Worm (Caenorhabditis elegans): Measurements from ENCODE around the gene srx-133.

Gene srx-133

ce11 chrV:13893583-13893982, 45.1 kb downstream of the srx-133 start:
- TF ChIP-seq unc-130 (GFP tag; optimal IDR thresholded peaks at IDR 0.05), result no peak
- no peak for TF ChIP-seq aly-2 (tag; optimal IDR thresholded peaks at IDR 0.05)
- peak; percentile 53 for TF ChIP-seq dve-1 (tag; optimal IDR thresholded peaks at IDR 0.05; ENCODE audit: insufficient read depth)
- TF ChIP-seq lim-7 (GFP tag; IDR thresholded peaks at IDR 0.05), result no peak
- TF ChIP-seq nhr-6 (tag; optimal IDR thresholded peaks at IDR 0.05), result peak; percentile 12
- peak; percentile 75 for TF ChIP-seq aha-1 (tag)
- TF ChIP-seq lin-1 (GFP tag; IDR thresholded peaks at IDR 0.05), result peak; percentile 80
- TF ChIP-seq pqm-1 (tag; optimal IDR thresholded peaks at IDR 0.05), result peak; percentile 88
- peak; percentile 6 for TF ChIP-seq duxl-1 (tag; optimal IDR thresholded peaks at IDR 0.05; ENCODE audit: poor library complexity)
- TF ChIP-seq ces-1 (GFP tag; optimal IDR thresholded peaks at IDR 0.05), result no peak
- TF ChIP-seq dmd-6 (GFP tag; IDR thresholded peaks at IDR 0.05), result peak; percentile 87
- TF ChIP-seq nhr-11 (tag; optimal IDR thresholded peaks at IDR 0.05), result no peak
- TF ChIP-seq nhr-77 (tag; optimal IDR thresholded peaks at IDR 0.05), result peak; percentile 61
- TF ChIP-seq nhr-28 (tag; optimal IDR thresholded peaks at IDR 0.05), result peak; percentile 65
- TF ChIP-seq php-3 (GFP tag; IDR thresholded peaks at IDR 0.05), result peak; percentile 86
- no peak for TF ChIP-seq nhr-237 (tag; optimal IDR thresholded peaks at IDR 0.05)
- TF ChIP-seq tra-1 (GFP tag; IDR thresholded peaks at IDR 0.05), result 0 out of 2 replicates have a peak, but pooled peaks have one; percentile 10
- TF ChIP-seq hlh-11 (tag; optimal IDR thresholded peaks at IDR 0.05), result peak; percentile 62
- no peak for TF ChIP-seq ceh-44 (GFP tag; IDR thresholded peaks at IDR 0.05)
- no peak for TF ChIP-seq nhr-42 (GFP tag; IDR thresholded peaks at IDR 0.05)
- no peak for TF ChIP-seq madf-5 (GFP tag; IDR thresholded peaks at IDR 0.05)
- no peak for TF ChIP-seq set-16 (GFP tag; IDR thresholded peaks at IDR 0.05)

ce11 chrV:13898356-13898755, 49.9 kb downstream of the srx-133 start, which contains the start of gene cyp-35C1:
Gene cyp-35C1, minus strand, starts transcription at chrV:13898487.
- TF ChIP-seq fkh-10 (GFP tag; optimal IDR thresholded peaks at IDR 0.05) (no peak), dmd-6 (GFP tag; IDR thresholded peaks at IDR 0.05) (0 out of 2 replicates have a peak, but pooled peaks have one; percentile 11), pha-4 (GFP tag; IDR thresholded peaks at IDR 0.05) (no peak), pha-4 (tag; optimal IDR thresholded peaks at IDR 0.05) (no peak), ceh-20 (GFP tag; IDR thresholded peaks at IDR 0.05) (no peak), daf-16 (GFP tag; optimal IDR thresholded peaks at IDR 0.05) (no peak), daf-16 (tag; optimal IDR thresholded peaks at IDR 0.05) (peak; percentile 39), snpc-4 (tag; optimal IDR thresholded peaks at IDR 0.05) (no peak), lin-1 (GFP tag; IDR thresholded peaks at IDR 0.05) (no peak), dve-1 (tag; optimal IDR thresholded peaks at IDR 0.05; ENCODE audit: insufficient read depth) (peak; percentile 19), zag-1 (tag; optimal IDR thresholded peaks at IDR 0.05) (no peak), saeg-2 (GFP tag; IDR thresholded peaks at IDR 0.05) (0 out of 2 replicates have a peak, but pooled peaks have one; percentile 33), lin-39 (tag; optimal IDR thresholded peaks at IDR 0.05) (no peak), attf-4 (tag; optimal IDR thresholded peaks at IDR 0.05) (no peak), nhr-28 (tag; optimal IDR thresholded peaks at IDR 0.05) (peak; percentile 93), nhr-111 (GFP tag; optimal IDR thresholded peaks at IDR 0.05) (no peak), lin-13 (GFP tag; optimal IDR thresholded peaks at IDR 0.05) (no peak), nhr-77 (tag; optimal IDR thresholded peaks at IDR 0.05) (peak; percentile 69), nhr-76 (tag; optimal IDR thresholded peaks at IDR 0.05) (no peak), mdt-29 (GFP tag; IDR thresholded peaks at IDR 0.05) (no peak), hlh-11 (tag; optimal IDR thresholded peaks at IDR 0.05) (peak; percentile 15), aha-1 (tag) (peak; percentile 49), F37D6.2 (tag; optimal IDR thresholded peaks at IDR 0.05) (no peak), fos-1 (tag; optimal IDR thresholded peaks at IDR 0.05) (no peak), unc-130 (GFP tag; optimal IDR thresholded peaks at IDR 0.05) (no peak), pqm-1 (tag; optimal IDR thresholded peaks at IDR 0.05) (peak; percentile 12)

DNA sequence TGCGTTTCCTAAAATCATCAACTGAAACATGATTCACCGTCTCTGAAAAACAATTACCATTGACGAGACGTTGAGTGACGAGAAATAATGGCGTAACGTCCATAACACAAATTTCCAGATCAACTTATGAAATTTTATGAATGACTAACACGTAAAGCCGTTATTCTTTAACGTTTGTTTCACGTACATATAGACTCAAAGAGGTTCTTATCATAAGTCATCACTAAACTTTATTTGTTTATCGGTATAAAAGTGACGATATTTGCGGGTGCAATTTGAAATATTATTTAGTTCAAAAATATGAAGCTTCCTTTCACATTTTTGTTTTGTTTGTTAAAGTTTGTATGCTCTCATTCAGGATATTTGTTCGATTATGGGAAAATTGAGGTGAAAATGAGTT, 50.7 kb downstream of the srx-133 start, which contains the start of gene oac-3:
Gene oac-3 (plus strand): TSS at position 301 of the 400 bp plus-strand sequence.
- TF ChIP-seq ama-1 (optimal IDR thresholded peaks at IDR 0.05), result no peak
- no peak for TF ChIP-seq ZK546.5 (tag; optimal IDR thresholded peaks at IDR 0.05)
- TF ChIP-seq unc-39 (tag; optimal IDR thresholded peaks at IDR 0.05), result no peak
- TF ChIP-seq ZK337.2 (GFP tag; IDR thresholded peaks at IDR 0.05), result no peak
- no peak for TF ChIP-seq lin-39 (tag; optimal IDR thresholded peaks at IDR 0.05)
- no peak for TF ChIP-seq tag-97 (GFP tag; IDR thresholded peaks at IDR 0.05)
- no peak for TF ChIP-seq nhr-76 (tag; optimal IDR thresholded peaks at IDR 0.05)
